Fruit fly (Drosophila melanogaster): ENCODE results near the gene Herc4.

Herc4 gene

dm6 chr3L:1320931-1321556 is 7.5 kb downstream of the Herc4 start (continued):
- TF ChIP-seq ss (GFP tag; optimal IDR thresholded peaks at IDR 0.05) (peak in 1 of 2 experiments; percentile 39), CG11902 (GFP tag; optimal IDR thresholded peaks at IDR 0.05) (no peak), CG15336 (GFP tag; IDR thresholded peaks at IDR 0.05) (0 out of 2 replicates have a peak, but pooled peaks have one; percentile 22), CG9139 (GFP tag; optimal IDR thresholded peaks at IDR 0.05) (peak; percentile 43), Ets96B (tag; optimal IDR thresholded peaks at IDR 0.05) (no peak)

- TF ChIP-seq Eip75B (GFP tag; optimal IDR thresholded peaks at IDR 0.05): no peak
- no peak for TF ChIP-seq Eip93F (GFP tag; optimal IDR thresholded peaks at IDR 0.05)
- TF ChIP-seq Hr38 (GFP tag; optimal IDR thresholded peaks at IDR 0.05): no peak
- TF ChIP-seq net (GFP tag; optimal IDR thresholded peaks at IDR 0.05): no peak
- TF ChIP-seq CG6808 (GFP tag; optimal IDR thresholded peaks at IDR 0.05): no peak
- TF ChIP-seq CG8119 (GFP tag; IDR thresholded peaks at IDR 0.05): no peak
- no peak for TF ChIP-seq Hr39 (GFP tag; optimal IDR thresholded peaks at IDR 0.05)
- TF ChIP-seq achi (GFP tag; optimal IDR thresholded peaks at IDR 0.05): no peak
- TF ChIP-seq Eip78C (GFP tag): no peak
- TF ChIP-seq Gug (GFP tag; IDR thresholded peaks at IDR 0.05): no peak
- no peak for TF ChIP-seq CG11294 (GFP tag; IDR thresholded peaks at IDR 0.05)
- no peak for TF ChIP-seq lz (GFP tag; optimal IDR thresholded peaks at IDR 0.05)
- TF ChIP-seq Smox (GFP tag; optimal IDR thresholded peaks at IDR 0.05): no peak
- no peak for TF ChIP-seq dsx (GFP tag; optimal IDR thresholded peaks at IDR 0.05; ENCODE audit: poor library complexity, severe bottlenecking)
- no peak for TF ChIP-seq vri (GFP tag; optimal IDR thresholded peaks at IDR 0.05)
- TF ChIP-seq esn (GFP tag; optimal IDR thresholded peaks at IDR 0.05): no peak
- TF ChIP-seq topi (GFP tag; optimal IDR thresholded peaks at IDR 0.05): no peak
- TF ChIP-seq CG1621 (tag; optimal IDR thresholded peaks at IDR 0.05): no peak
Observed at dm6 chr3L:1322159-1322558, 8.7 kb downstream of the Herc4 start.

- no peak for TF ChIP-seq CG3032 (tag; optimal IDR thresholded peaks at IDR 0.05)
Observed at dm6 chr3L:1322706-1323105, 9.2 kb downstream of the Herc4 start, which contains the start of gene CG9184. Gene CG9184 (minus strand): TSS chr3L:1322806.

dm6 chr3L:1323136-1323535 is 9.6 kb downstream of the Herc4 start:
- no peak for TF ChIP-seq CG8632 (GFP tag; optimal IDR thresholded peaks at IDR 0.05)
- TF ChIP-seq vri (GFP tag; optimal IDR thresholded peaks at IDR 0.05): peak; percentile 38
- no peak for TF ChIP-seq svp (GFP tag)
- TF ChIP-seq CG4318 (GFP tag; optimal IDR thresholded peaks at IDR 0.05): no peak
- TF ChIP-seq acj6 (GFP tag; optimal IDR thresholded peaks at IDR 0.05): no peak
- TF ChIP-seq Hr39 (GFP tag; optimal IDR thresholded peaks at IDR 0.05): peak; percentile 41
- TF ChIP-seq CG11294 (GFP tag; IDR thresholded peaks at IDR 0.05): no peak
- peak; percentile 60 for TF ChIP-seq CG15336 (GFP tag; IDR thresholded peaks at IDR 0.05)
- TF ChIP-seq CG7368 (GFP tag; optimal IDR thresholded peaks at IDR 0.05): no peak
- TF ChIP-seq Smox (GFP tag; optimal IDR thresholded peaks at IDR 0.05): no peak
- TF ChIP-seq achi (GFP tag; optimal IDR thresholded peaks at IDR 0.05): no peak
- TF ChIP-seq Hr38 (GFP tag; optimal IDR thresholded peaks at IDR 0.05): no peak
- no peak for TF ChIP-seq CG16779 (tag; optimal IDR thresholded peaks at IDR 0.05)
- no peak for TF ChIP-seq Blimp-1 (GFP tag; optimal IDR thresholded peaks at IDR 0.05)
- TF ChIP-seq Met (GFP tag; optimal IDR thresholded peaks at IDR 0.05): no peak
- no peak for TF ChIP-seq dac (GFP tag; optimal IDR thresholded peaks at IDR 0.05)
- no peak for TF ChIP-seq CG10669 (GFP tag; optimal IDR thresholded peaks at IDR 0.05)
- TF ChIP-seq pdm3 (GFP tag; optimal IDR thresholded peaks at IDR 0.05): no peak
- TF ChIP-seq CG31627 (GFP tag; optimal IDR thresholded peaks at IDR 0.05): peak; percentile 37
- no peak for TF ChIP-seq fd85E (GFP tag; optimal IDR thresholded peaks at IDR 0.05)
- no peak for TF ChIP-seq CG6276 (GFP tag; optimal IDR thresholded peaks at IDR 0.05)
- peak; percentile 44 for TF ChIP-seq Eip78C (GFP tag)
- TF ChIP-seq OdsH (GFP tag; optimal IDR thresholded peaks at IDR 0.05): no peak
- TF ChIP-seq CG1621 (tag; optimal IDR thresholded peaks at IDR 0.05): no peak
- no peak for TF ChIP-seq CG8319 (GFP tag; optimal IDR thresholded peaks at IDR 0.05)
- TF ChIP-seq fd59A (GFP tag; optimal IDR thresholded peaks at IDR 0.05): no peak
- TF ChIP-seq CG3032 (tag; optimal IDR thresholded peaks at IDR 0.05): no peak
- peak; percentile 31 for TF ChIP-seq Sox14 (GFP tag; optimal IDR thresholded peaks at IDR 0.05)
- no peak for TF ChIP-seq CG6792 (GFP tag; optimal IDR thresholded peaks at IDR 0.05)
- TF ChIP-seq net (GFP tag; optimal IDR thresholded peaks at IDR 0.05): no peak
- TF ChIP-seq Ets21C (GFP tag; optimal IDR thresholded peaks at IDR 0.05): no peak
- no peak for TF ChIP-seq CG34406 (GFP tag; optimal IDR thresholded peaks at IDR 0.05)
- TF ChIP-seq CG8119 (GFP tag; IDR thresholded peaks at IDR 0.05): peak; percentile 35; the same call in 1 of the 3 replicates
- no peak for TF ChIP-seq Ets96B (tag; optimal IDR thresholded peaks at IDR 0.05)
